Fruit fly (Drosophila melanogaster) whole organism, prepupa: ENCODE data around the gene CG31482.

Experiments
- CG10669 ChIP-seq: fragments of 200-800 bp; sonication (Bioruptor generic); optimal IDR thresholded peaks from 3 replicates; lab custom pipeline; 2018; ENCODE audit warnings: missing biosample characterization, mild to moderate bottlenecking, missing genetic modification characterization, moderate library complexity
- CG1621 ChIP-seq: fragments of 200-800 bp; sonication (Bioruptor generic); optimal IDR thresholded peaks from 3 replicates; lab custom pipeline; 2018; ENCODE audit warnings: missing biosample characterization, mild to moderate bottlenecking, missing genetic modification characterization
- CG6276 ChIP-seq: fragments of 200-800 bp; sonication (Bioruptor generic); optimal IDR thresholded peaks from 2 replicates; lab custom pipeline; 2017; ENCODE audit warnings: missing biosample characterization, mild to moderate bottlenecking, missing genetic modification characterization
- CG6854 ChIP-seq: fragments of 200-800 bp; sonication (Bioruptor generic); optimal IDR thresholded peaks from 2 replicates; lab custom pipeline; 2017; ENCODE audit warnings: missing biosample characterization, mild to moderate bottlenecking, missing genetic modification characterization
- Hr39 ChIP-seq: fragments of 200-800 bp; sonication (Bioruptor generic); optimal IDR thresholded peaks from 2 replicates; lab custom pipeline; 2016; ENCODE audit warnings: missing biosample characterization, missing genetic modification characterization
- Hr4 ChIP-seq: fragments of 200-800 bp; sonication (Bioruptor generic); optimal IDR thresholded peaks from 3 replicates; lab custom pipeline; 2016; ENCODE audit warnings: missing biosample characterization, missing genetic modification characterization
- OdsH ChIP-seq: fragments of 200-800 bp; sonication (Bioruptor generic); optimal IDR thresholded peaks from 3 replicates; lab custom pipeline; 2016; ENCODE audit warnings: missing biosample characterization, missing genetic modification characterization
- Smox ChIP-seq: fragments of 200-800 bp; sonication (Bioruptor generic); optimal IDR thresholded peaks from 3 replicates; lab custom pipeline; 2016; ENCODE audit warnings: missing biosample characterization, missing genetic modification characterization
- dac ChIP-seq: fragments of 200-800 bp; sonication (Bioruptor generic); optimal IDR thresholded peaks from 2 replicates; lab custom pipeline; 2017; ENCODE audit warnings: missing biosample characterization, mild to moderate bottlenecking, missing genetic modification characterization
- esn ChIP-seq: fragments of 200-800 bp; sonication (Bioruptor generic); optimal IDR thresholded peaks from 2 replicates; lab custom pipeline; 2016; ENCODE audit warnings: missing biosample characterization, mild to moderate bottlenecking, missing genetic modification characterization, moderate library complexity
- vri ChIP-seq: fragments of 200-800 bp; sonication (Bioruptor generic); optimal IDR thresholded peaks from 3 replicates; lab custom pipeline; 2016; ENCODE audit warnings: missing biosample characterization, mild to moderate bottlenecking, missing genetic modification characterization

dm6 chr3R:6605142-6605541 lies 4.1 kb downstream of the CG31482 start:
- no peak for TF ChIP-seq Hr39
- TF ChIP-seq dac (GFP tag; lab: Kevin White, UChicago): no peak
- TF ChIP-seq vri (GFP tag; lab: Kevin White, UChicago): no peak
- no peak for TF ChIP-seq Smox (GFP tag; lab: Kevin White, UChicago)
- TF ChIP-seq CG1621 (tag; lab: Kevin White, UChicago): no peak
- no peak for TF ChIP-seq OdsH (GFP tag; lab: Kevin White, UChicago)
- TF ChIP-seq Hr4 (GFP tag; lab: Kevin White, UChicago): no peak
- no peak for TF ChIP-seq CG6854 (GFP tag; lab: Kevin White, UChicago)
- TF ChIP-seq CG6276 (GFP tag; lab: Kevin White, UChicago): no peak
- TF ChIP-seq CG10669 (GFP tag; lab: Kevin White, UChicago): no peak
- no peak for TF ChIP-seq esn (GFP tag; lab: Kevin White, UChicago)
